Worm (Caenorhabditis elegans): ENCODE results near the gene C25E10.10.

Gene C25E10.10

DNA sequence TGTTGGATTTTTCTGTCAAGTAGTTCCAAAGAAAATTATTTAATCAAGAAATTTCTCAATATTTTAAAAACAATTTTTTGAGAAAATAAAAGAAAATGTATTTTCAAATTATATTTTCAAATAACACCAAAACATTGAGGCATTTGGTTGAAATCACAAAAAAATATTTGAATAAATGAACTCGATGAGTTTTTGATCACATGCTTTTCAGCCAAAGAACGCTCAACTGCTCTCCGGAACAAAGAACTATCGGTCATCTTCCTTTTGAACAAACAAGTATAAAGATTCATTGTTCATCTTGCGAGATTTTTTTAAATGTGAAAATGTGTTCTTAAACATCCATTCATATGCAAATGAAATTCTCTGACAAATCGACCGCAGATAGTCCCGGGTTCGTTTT is 38.8 kb upstream of the C25E10.10 start:
- TF ChIP-seq ref-2 (tag; optimal IDR thresholded peaks at IDR 0.05) (no peak), elt-2 (tag; optimal IDR thresholded peaks at IDR 0.05) (no peak), pha-4 (tag; optimal IDR thresholded peaks at IDR 0.05) (no peak)

DNA sequence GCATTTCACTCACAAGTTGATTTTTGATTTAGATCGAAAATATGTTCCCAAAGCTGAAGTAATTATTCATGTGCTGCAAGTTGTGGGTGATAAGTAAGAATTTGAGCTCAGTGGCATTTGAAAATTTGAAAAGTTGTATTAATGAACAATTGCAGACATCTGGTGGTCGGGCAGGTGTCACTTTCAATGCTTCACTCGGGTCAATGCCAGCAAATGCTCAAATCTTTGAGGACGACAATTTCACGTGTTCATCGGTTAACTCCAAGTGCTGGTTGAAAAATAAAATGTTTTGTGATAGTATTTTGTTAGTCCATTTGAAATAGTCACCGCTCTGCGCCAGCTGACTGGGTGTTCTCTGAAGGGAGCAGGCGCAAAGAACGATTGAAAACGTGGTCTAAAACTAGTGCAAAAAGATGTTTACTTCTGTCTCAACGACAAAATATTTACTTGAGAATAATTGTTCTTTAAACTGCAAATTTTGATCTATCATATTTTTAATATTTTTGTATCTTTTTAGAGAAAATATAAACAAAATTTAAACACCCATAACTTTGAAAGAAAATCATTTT is 38.0 kb upstream of the C25E10.10 start:
- TF ChIP-seq gmeb-2 (tag; optimal IDR thresholded peaks at IDR 0.05) (no peak), ref-2 (tag; optimal IDR thresholded peaks at IDR 0.05) (no peak), zip-5 (tag; optimal IDR thresholded peaks at IDR 0.05) (no peak), npax-4 (tag; optimal IDR thresholded peaks at IDR 0.05) (no peak), fax-1 (tag; optimal IDR thresholded peaks at IDR 0.05) (no peak), ceh-2 (tag; optimal IDR thresholded peaks at IDR 0.05) (no peak), hlh-30 (tag; optimal IDR thresholded peaks at IDR 0.05; ENCODE audit: insufficient read depth) (no peak), che-1 (tag; optimal IDR thresholded peaks at IDR 0.05) (no peak), ttx-3 (tag; optimal IDR thresholded peaks at IDR 0.05) (no peak), Y22D7AL.16 (tag; optimal IDR thresholded peaks at IDR 0.05) (no peak), nhr-11 (tag; optimal IDR thresholded peaks at IDR 0.05) (no peak), pat-9 (tag; optimal IDR thresholded peaks at IDR 0.05) (no peak), elt-2 (tag; optimal IDR thresholded peaks at IDR 0.05) (no peak), pag-3 (tag; optimal IDR thresholded peaks at IDR 0.05; ENCODE audit: borderline replicate concordance) (no peak), ceh-48 (tag; optimal IDR thresholded peaks at IDR 0.05) (no peak), K09A11.1 (tag; optimal IDR thresholded peaks at IDR 0.05; ENCODE audit: insufficient read depth) (no peak), pha-4 (tag; optimal IDR thresholded peaks at IDR 0.05) (no peak), dmd-4 (tag; optimal IDR thresholded peaks at IDR 0.05; ENCODE audit: borderline replicate concordance) (no peak), sdc-2 (tag; optimal IDR thresholded peaks at IDR 0.05) (no peak), rnt-1 (tag; optimal IDR thresholded peaks at IDR 0.05) (no peak)

DNA sequence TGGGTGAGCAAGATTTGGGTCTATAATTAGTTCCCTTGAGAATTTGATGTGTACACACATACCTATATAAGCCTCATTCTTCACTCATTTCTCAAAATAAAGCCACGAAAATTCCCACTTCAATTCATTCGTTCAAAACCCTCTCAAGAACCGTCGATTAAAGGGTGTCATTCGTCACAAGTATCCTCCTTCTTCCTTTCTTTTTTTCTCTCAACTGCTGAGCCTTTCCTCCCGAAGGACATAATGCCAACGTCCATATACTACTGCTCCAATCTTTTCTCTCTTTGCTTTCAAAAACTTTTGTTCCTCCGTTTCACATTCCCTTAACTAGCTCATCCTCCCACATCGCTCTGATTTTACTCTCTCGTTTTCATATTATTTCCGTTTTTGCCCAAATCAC is 36.1 kb upstream of the C25E10.10 start, which contains the start of gene T27E4.1:
Gene T27E4.1, plus strand, starts transcription at position 137 of the 400 bp plus-strand sequence.
- TF ChIP-seq ahr-1 (tag; optimal IDR thresholded peaks at IDR 0.05) (no peak), fkh-10 (GFP tag; optimal IDR thresholded peaks at IDR 0.05) (no peak), elt-2 (tag; optimal IDR thresholded peaks at IDR 0.05) (no peak)

DNA sequence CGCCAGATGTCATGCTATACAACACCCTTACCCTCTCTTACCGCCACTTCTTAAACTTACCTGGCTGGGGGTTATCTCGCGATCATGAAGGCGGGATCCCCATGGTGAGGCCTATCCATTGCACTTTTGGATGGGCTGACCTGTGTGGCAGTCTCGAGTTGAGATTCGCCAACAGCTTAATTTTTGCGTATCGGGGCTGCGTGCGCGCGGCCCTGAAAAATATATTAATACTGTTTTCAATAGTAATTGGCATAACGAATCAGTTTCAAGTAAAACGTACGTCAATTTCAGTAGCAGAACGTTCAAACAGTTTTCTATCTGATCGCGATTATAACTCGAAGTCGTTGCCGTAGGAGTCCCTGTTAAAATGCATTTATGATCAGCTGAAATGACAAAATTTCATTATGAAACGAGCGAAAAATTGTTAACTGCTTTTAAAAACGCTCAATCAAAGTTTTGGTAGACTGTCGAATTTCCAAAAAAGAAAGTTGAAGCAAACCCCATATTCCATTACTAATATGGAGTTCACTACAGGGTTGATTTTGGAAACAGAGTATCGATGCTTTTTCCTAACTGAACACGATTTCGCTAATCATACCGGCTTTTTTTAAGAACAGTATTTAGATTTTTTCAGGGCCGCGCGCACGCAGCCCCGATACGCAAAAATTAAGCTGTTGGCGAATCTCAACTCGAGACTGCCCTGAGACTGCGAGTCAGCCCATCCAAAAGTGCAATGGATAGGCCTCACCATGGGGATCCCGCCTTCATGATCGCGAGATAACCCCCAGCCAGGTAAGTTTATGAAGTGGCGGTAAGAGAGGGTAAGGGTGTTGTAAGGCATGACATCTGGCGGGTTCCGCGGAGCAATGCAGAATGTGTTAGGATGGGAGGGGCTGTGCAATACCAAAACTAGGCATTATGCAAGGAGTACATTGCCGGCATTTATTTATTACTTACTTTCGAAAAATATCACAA is 35.0 kb upstream of the C25E10.10 start:
- peak; percentile 35 for TF ChIP-seq ceh-30 (tag; optimal IDR thresholded peaks at IDR 0.05)

DNA sequence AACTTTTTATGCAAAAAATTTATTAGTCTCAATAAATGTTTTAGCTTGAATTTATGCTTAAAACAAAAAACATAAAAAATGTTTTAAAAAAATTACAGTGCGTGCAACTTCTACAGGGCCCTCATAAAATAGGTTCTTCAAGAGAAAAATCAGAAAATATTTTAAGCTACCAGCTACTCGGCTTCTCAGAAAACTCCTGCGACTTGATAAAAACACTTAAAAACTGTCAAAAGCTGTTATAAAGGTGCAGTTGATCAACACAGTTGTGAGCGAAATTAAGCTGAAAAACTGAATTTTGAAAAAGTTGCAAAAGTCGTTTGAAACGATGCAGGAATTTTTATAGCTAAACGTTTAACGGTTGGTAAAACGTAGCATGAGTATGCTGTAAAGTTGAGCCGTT is 32.6 kb upstream of the C25E10.10 start:
- TF ChIP-seq ceh-9 (tag; optimal IDR thresholded peaks at IDR 0.05) (no peak), hlh-8 (tag; optimal IDR thresholded peaks at IDR 0.05) (no peak), ets-4 (tag; optimal IDR thresholded peaks at IDR 0.05) (no peak), Y22D7AL.16 (tag; optimal IDR thresholded peaks at IDR 0.05) (no peak), C08G9.2 (tag; optimal IDR thresholded peaks at IDR 0.05) (no peak), pqm-1 (tag; optimal IDR thresholded peaks at IDR 0.05) (no peak), ama-1 (optimal IDR thresholded peaks at IDR 0.05) (peak; percentile 69), ceh-30 (tag; optimal IDR thresholded peaks at IDR 0.05) (peak; percentile 97), rnt-1 (tag; optimal IDR thresholded peaks at IDR 0.05) (peak; percentile 14), gmeb-2 (tag; optimal IDR thresholded peaks at IDR 0.05) (peak; percentile 13), ceh-24 (tag; optimal IDR thresholded peaks at IDR 0.05) (peak; percentile 1), npax-4 (tag; optimal IDR thresholded peaks at IDR 0.05) (no peak), ceh-34 (tag; optimal IDR thresholded peaks at IDR 0.05) (no peak), T23F11.4 (GFP tag; optimal IDR thresholded peaks at IDR 0.05) (peak; percentile 59)
